Fruit fly (Drosophila melanogaster) whole organism, embryonic: ENCODE measurements around the gene B-H1.

Experiments
- ATbp ChIP-seq: fragments of 200-800 bp; sonication (Bioruptor generic); optimal IDR thresholded peaks from 2 replicates; lab custom pipeline; 2017; ENCODE audit warnings: missing biosample characterization, mild to moderate bottlenecking, missing genetic modification characterization, missing genetic modification reagents
- Bdp1 ChIP-seq: fragments of 200-800 bp; sonication (Bioruptor generic); optimal IDR thresholded peaks from 3 replicates; lab custom pipeline; 2016; ENCODE audit warnings: missing biosample characterization, missing genetic modification characterization
- CG10654 ChIP-seq: fragments of 200-800 bp; sonication (Bioruptor generic); optimal IDR thresholded peaks from 2 replicates; lab custom pipeline; 2016; ENCODE audit warnings: missing biosample characterization, missing genetic modification characterization
- CG10979 ChIP-seq: fragments of 200-800 bp; sonication (Bioruptor generic); optimal IDR thresholded peaks from 2 replicates; lab custom pipeline; 2018; ENCODE audit warnings: missing biosample characterization, mild to moderate bottlenecking, missing genetic modification characterization, moderate library complexity
- CG11398 ChIP-seq: fragments of 200-800 bp; sonication (Bioruptor generic); optimal IDR thresholded peaks from 2 replicates; lab custom pipeline; 2016; ENCODE audit warnings: missing biosample characterization, missing genetic modification characterization
- CG12104 ChIP-seq: fragments of 200-800 bp; sonication (Bioruptor generic); optimal IDR thresholded peaks from 3 replicates; lab custom pipeline; 2016; ENCODE audit warnings: missing biosample characterization, missing genetic modification characterization
- CG12236 ChIP-seq: fragments of 200-800 bp; sonication (Bioruptor generic); optimal IDR thresholded peaks from 2 replicates; lab custom pipeline; 2016; ENCODE audit warnings: missing biosample characterization, missing genetic modification characterization
- CG2116 ChIP-seq: fragments of 200-800 bp; sonication (Bioruptor generic); optimal IDR thresholded peaks from 3 replicates; lab custom pipeline; 2018; ENCODE audit warnings: missing biosample characterization, mild to moderate bottlenecking, missing genetic modification characterization
- CG2712 ChIP-seq: fragments of 200-800 bp; optimal IDR thresholded peaks from 3 replicates; lab custom pipeline; 2019; ENCODE audit warnings: missing biosample characterization, mild to moderate bottlenecking, missing genetic modification characterization, moderate library complexity
- CG32767 ChIP-seq: fragments of 200-800 bp; sonication (Bioruptor generic); IDR thresholded peaks from 2 replicates; pipeline ENCODE4 v1.3.6; 2022; ENCODE audit warnings: missing biosample characterization, missing genetic modification characterization
- CG33557 ChIP-seq: fragments of 200-800 bp; sonication (Bioruptor generic); optimal IDR thresholded peaks from 2 replicates; lab custom pipeline; 2019; ENCODE audit warnings: missing biosample characterization, mild to moderate bottlenecking, missing genetic modification characterization, moderate library complexity
- CG34224 ChIP-seq: fragments of 200-800 bp; sonication (Bioruptor generic); IDR thresholded peaks from 3 replicates; pipeline ENCODE4 v1.3.6; 2022; ENCODE audit warnings: missing biosample characterization, missing genetic modification characterization; ENCODE audit not compliant: partially characterized antibody
- CG34422 ChIP-seq: fragments of 200-800 bp; sonication (Bioruptor generic); IDR thresholded peaks from 3 replicates; pipeline ENCODE4 v1.3.6; 2022; ENCODE audit warnings: missing biosample characterization, missing genetic modification characterization
- CG43689 ChIP-seq: fragments of 200-800 bp; sonication (Bioruptor generic); IDR thresholded peaks from 2 replicates; pipeline ENCODE4 v1.3.6; 2022; ENCODE audit warnings: missing biosample characterization, missing genetic modification characterization
- CG5953 ChIP-seq: fragments of 200-800 bp; sonication (Bioruptor generic); IDR thresholded peaks from 2 replicates; pipeline ENCODE4 v1.3.6; 2022; ENCODE audit warnings: missing biosample characterization, missing genetic modification characterization
- CG6854 ChIP-seq: fragments of 200-800 bp; sonication (Bioruptor generic); optimal IDR thresholded peaks from 3 replicates; lab custom pipeline; 2017; ENCODE audit warnings: missing biosample characterization, mild to moderate bottlenecking, missing genetic modification characterization
- CG7357 ChIP-seq: fragments of 200-800 bp; sonication (Bioruptor generic); IDR thresholded peaks from 3 replicates; pipeline ENCODE4 v1.3.6; 2022; ENCODE audit warnings: missing biosample characterization, missing genetic modification characterization
- CG7786 ChIP-seq: fragments of 200-800 bp; sonication (Bioruptor generic); optimal IDR thresholded peaks from 2 replicates; lab custom pipeline; 2016; ENCODE audit warnings: missing biosample characterization, missing genetic modification characterization
- CG7928 ChIP-seq: fragments of 200-800 bp; sonication (Bioruptor generic); optimal IDR thresholded peaks from 2 replicates; lab custom pipeline; 2017; ENCODE audit warnings: missing biosample characterization, mild to moderate bottlenecking, missing genetic modification characterization
- CG8944 ChIP-seq: fragments of 200-800 bp; sonication (Bioruptor generic); optimal IDR thresholded peaks from 3 replicates; lab custom pipeline; 2016; ENCODE audit warnings: missing biosample characterization, missing genetic modification characterization
- Chrac-16 ChIP-seq: fragments of 200-800 bp; sonication (Bioruptor generic); optimal IDR thresholded peaks from 3 replicates; lab custom pipeline; 2016; ENCODE audit warnings: missing biosample characterization, missing genetic modification characterization
- Eip74EF ChIP-seq, 2 experiments: fragments of 200-800 bp in 1 of 2; fragments of >200 bp in 1 of 2; sonication (Bioruptor generic) in 1 of 2; optimal IDR thresholded peaks; 2 replicates each; lab custom pipeline; 2017 to 2019; ENCODE audit warnings: missing biosample characterization in 2 of 2, missing genetic modification characterization in 2 of 2, mild to moderate bottlenecking in 1 of 2, moderate library complexity in 1 of 2
- Ets97D ChIP-seq: fragments of 200-800 bp; sonication (Bioruptor generic); optimal IDR thresholded peaks from 3 replicates; lab custom pipeline; 2016; ENCODE audit warnings: missing biosample characterization, missing genetic modification characterization
- Hr39 ChIP-seq: fragments of >200 bp; optimal IDR thresholded peaks from 2 replicates; lab custom pipeline; 2017
- Hr78 ChIP-seq, 2 experiments: fragments of 200-800 bp in 1 of 2; fragments of >200 bp in 1 of 2; sonication (Bioruptor generic) in 1 of 2; optimal IDR thresholded peaks; 2 replicates each; lab custom pipeline; 2017 to 2019; ENCODE audit warnings: missing biosample characterization in 2 of 2, missing genetic modification characterization in 2 of 2, mild to moderate bottlenecking in 1 of 2, moderate library complexity in 1 of 2
- Lpt ChIP-seq: fragments of >200 bp; optimal IDR thresholded peaks from 2 replicates; lab custom pipeline; 2018; ENCODE audit warnings: missing biosample characterization, missing genetic modification characterization
- MBD-R2 ChIP-seq: fragments of 200-800 bp; sonication (Bioruptor generic); IDR thresholded peaks from 2 replicates; pipeline ENCODE4 v1.3.6; 2022; ENCODE audit warnings: missing biosample characterization, missing genetic modification characterization
- MESR4 ChIP-seq: fragments of 200-800 bp; sonication (Bioruptor generic); optimal IDR thresholded peaks from 2 replicates; lab custom pipeline; 2018; ENCODE audit warnings: missing biosample characterization, mild to moderate bottlenecking, missing genetic modification characterization, moderate library complexity
- NC2α ChIP-seq: fragments of 200-800 bp; sonication (Bioruptor generic); optimal IDR thresholded peaks from 2 replicates; lab custom pipeline; 2016; ENCODE audit warnings: missing biosample characterization, missing genetic modification characterization
- Nf-YB ChIP-seq: fragments of 200-800 bp; sonication (Bioruptor generic); optimal IDR thresholded peaks from 3 replicates; lab custom pipeline; 2019; ENCODE audit warnings: missing biosample characterization, mild to moderate bottlenecking, missing genetic modification characterization, moderate library complexity
- Oaz ChIP-seq: fragments of 200-800 bp; sonication (Bioruptor generic); IDR thresholded peaks from 2 replicates; pipeline ENCODE4 v1.3.6; 2022; ENCODE audit warnings: missing biosample characterization, missing genetic modification characterization
- Poxn ChIP-seq: fragments of 200-800 bp; sonication (Bioruptor generic); IDR thresholded peaks from 2 replicates; pipeline ENCODE4 v1.3.6; 2022; ENCODE audit warnings: missing biosample characterization, missing genetic modification characterization
- Ravus ChIP-seq: fragments of 200-800 bp; sonication (Bioruptor generic); IDR thresholded peaks from 2 replicates; pipeline ENCODE4 v1.3.6; 2022; ENCODE audit warnings: missing biosample characterization, missing genetic modification characterization
- Sin3A ChIP-seq: fragments of >200 bp; optimal IDR thresholded peaks from 2 replicates; lab custom pipeline; 2018
- Sry-δ ChIP-seq: fragments of 200-800 bp; sonication (Bioruptor generic); optimal IDR thresholded peaks from 2 replicates; lab custom pipeline; 2016; ENCODE audit warnings: missing biosample characterization, missing genetic modification characterization
- Stat92E ChIP-seq, 3 experiments: fragments of >200 bp in 2 of 3; fragments of 200-800 bp in 1 of 3; sonication (Bioruptor generic) in 1 of 3; optimal IDR thresholded peaks; 2 replicates each; lab custom pipeline; 2017 to 2019; ENCODE audit warnings: missing biosample characterization in 3 of 3, missing genetic modification characterization in 3 of 3, mild to moderate bottlenecking in 1 of 3, moderate library complexity in 1 of 3
- bsh ChIP-seq, 2 experiments: fragments of 200-800 bp; sonication (Bioruptor generic); optimal IDR thresholded peaks; 2 replicates each; lab custom pipeline; 2017 to 2018; ENCODE audit warnings: mild to moderate bottlenecking in 2 of 2, missing biosample characterization in 2 of 2, missing genetic modification characterization in 2 of 2, moderate library complexity in 1 of 2
- exex ChIP-seq: fragments of 200-800 bp; sonication (Bioruptor generic); optimal IDR thresholded peaks from 4 replicates; lab custom pipeline; 2018; ENCODE audit warnings: missing biosample characterization, mild to moderate bottlenecking, missing genetic modification characterization, moderate library complexity
- grn ChIP-seq: fragments of 200-800 bp; sonication (Bioruptor generic); optimal IDR thresholded peaks from 3 replicates; lab custom pipeline; 2017; ENCODE audit warnings: missing biosample characterization, missing genetic modification characterization
- gsb-n ChIP-seq: fragments of 200-800 bp; sonication (Bioruptor generic); optimal IDR thresholded peaks from 3 replicates; lab custom pipeline; 2018; ENCODE audit warnings: missing biosample characterization, mild to moderate bottlenecking, missing genetic modification characterization
- ham ChIP-seq: fragments of 200-800 bp; sonication (Bioruptor generic); IDR thresholded peaks from 2 replicates; pipeline ENCODE4 v1.3.6; 2022; ENCODE audit warnings: missing biosample characterization, missing genetic modification characterization
- lmd ChIP-seq: fragments of 200-800 bp; sonication (Bioruptor generic); IDR thresholded peaks from 2 replicates; pipeline ENCODE4 v1.3.6; 2022; ENCODE audit warnings: missing biosample characterization, missing genetic modification characterization
- lola ChIP-seq, 3 experiments: fragments of >200 bp in 2 of 3; fragments of 200-800 bp in 1 of 3; sonication (Bioruptor generic) in 1 of 3; optimal IDR thresholded peaks; 2 replicates each; lab custom pipeline; 2017 to 2019; ENCODE audit warnings: missing biosample characterization in 3 of 3, missing genetic modification characterization in 3 of 3, mild to moderate bottlenecking in 1 of 3, moderate library complexity in 1 of 3
- mld ChIP-seq: fragments of 200-800 bp; sonication (Bioruptor generic); IDR thresholded peaks from 3 replicates; pipeline ENCODE4 v1.3.6; 2022; ENCODE audit warnings: missing biosample characterization, missing genetic modification characterization; ENCODE audit not compliant: partially characterized antibody
- pum ChIP-seq: fragments of 200-800 bp; sonication (Bioruptor generic); optimal IDR thresholded peaks from 2 replicates; lab custom pipeline; 2016; ENCODE audit warnings: missing biosample characterization, missing genetic modification characterization
- row ChIP-seq: fragments of 200-800 bp; sonication (Bioruptor generic); IDR thresholded peaks from 3 replicates; pipeline ENCODE4 v1.3.6; 2022; ENCODE audit warnings: missing biosample characterization, missing genetic modification characterization
- salm ChIP-seq: fragments of 200-800 bp; sonication (Bioruptor generic); optimal IDR thresholded peaks from 2 replicates; lab custom pipeline; 2018; ENCODE audit warnings: missing biosample characterization, mild to moderate bottlenecking, missing genetic modification characterization
- sens ChIP-seq: fragments of 200-800 bp; sonication (Bioruptor generic); peaks from one replicate; lab custom pipeline; 2016; ENCODE audit warnings: missing biosample characterization, missing genetic modification characterization
- so ChIP-seq: fragments of 200-800 bp; sonication (Bioruptor generic); IDR thresholded peaks from 3 replicates; pipeline ENCODE4 v1.3.6; 2022; ENCODE audit warnings: missing biosample characterization, missing genetic modification characterization
- ttk ChIP-seq: fragments of 200-800 bp; sonication (Bioruptor generic); IDR thresholded peaks from 2 replicates; pipeline ENCODE4 v2.1.2; 2022; ENCODE audit warnings: missing biosample characterization, missing genetic modification characterization
- vvl ChIP-seq: fragments of 200-800 bp; sonication (Bioruptor generic); IDR thresholded peaks from 2 replicates; pipeline ENCODE4 v1.3.6; 2022; ENCODE audit warnings: missing biosample characterization, missing genetic modification characterization
- zf30C ChIP-seq: fragments of 200-800 bp; sonication (Bioruptor generic); optimal IDR thresholded peaks from 3 replicates; lab custom pipeline; 2018; ENCODE audit warnings: missing biosample characterization, mild to moderate bottlenecking, missing genetic modification characterization

Gene B-H1

dm6 chrX:17379430-17379829 is 17.8 kb upstream of the B-H1 start (continued):
- TF ChIP-seq ham (GFP tag; lab: Robert Waterston, UW) (no peak), lola (GFP tag; optimal IDR thresholded peaks at IDR 0.05; lab: Kevin White, UChicago) (peak in 1 of 3 experiments; percentile 28), gsb-n (tag; lab: Kevin White, UChicago) (peak; percentile 34), Chrac-16 (GFP tag; lab: Kevin White, UChicago) (no peak), mld (GFP tag; lab: Robert Waterston, UW) (no peak), so (GFP tag; lab: Robert Waterston, UW) (no peak), CG10979 (tag; lab: Kevin White, UChicago) (peak; percentile 28), Nf-YB (GFP tag; lab: Kevin White, UChicago) (no peak), CG2116 (GFP tag; lab: Kevin White, UChicago) (no peak), Eip74EF (GFP tag; optimal IDR thresholded peaks at IDR 0.05; lab: Kevin White, UChicago) (no peak), CG12236 (GFP tag; lab: Kevin White, UChicago) (no peak), ATbp (no peak), NC2α (GFP tag; lab: Kevin White, UChicago) (no peak), Lpt (no peak), Stat92E (GFP tag; optimal IDR thresholded peaks at IDR 0.05; lab: Kevin White, UChicago) (no peak), CG34224 (GFP tag; lab: Robert Waterston, UW) (no peak), Hr39 (lab: Kevin White, UChicago) (no peak), MBD-R2 (GFP tag; lab: Robert Waterston, UW) (no peak), lmd (GFP tag; lab: Robert Waterston, UW) (no peak), CG5953 (no peak), Hr78 (GFP tag; optimal IDR thresholded peaks at IDR 0.05; lab: Kevin White, UChicago) (no peak), Poxn (GFP tag; lab: Robert Waterston, UW) (no peak), CG2712 (peak; percentile 17), ttk (no peak), CG12104 (GFP tag; lab: Kevin White, UChicago) (no peak), pum (GFP tag; lab: Kevin White, UChicago) (no peak), salm (tag; lab: Kevin White, UChicago) (no peak), CG6854 (GFP tag; lab: Kevin White, UChicago) (no peak), CG43689 (GFP tag; lab: Robert Waterston, UW) (no peak), Oaz (no peak), Sin3A (lab: Kevin White, UChicago) (no peak), CG7786 (GFP tag; lab: Kevin White, UChicago) (no peak), sens (GFP tag; lab: Kevin White, UChicago) (peak; percentile 72), exex (no peak), Bdp1 (GFP tag; lab: Kevin White, UChicago) (no peak), CG32767 (GFP tag; lab: Robert Waterston, UW) (no peak), zf30C (GFP tag; lab: Kevin White, UChicago) (peak; percentile 59), CG33557 (GFP tag; lab: Kevin White, UChicago) (peak; percentile 4), MESR4 (GFP tag; lab: Kevin White, UChicago) (no peak), row (GFP tag; lab: Robert Waterston, UW) (0 out of 3 replicates have a peak, but pooled peaks have one; percentile 30), CG10654 (GFP tag; lab: Kevin White, UChicago) (no peak), Sry-δ (GFP tag; lab: Kevin White, UChicago) (no peak), CG7357 (GFP tag; lab: Robert Waterston, UW) (no peak), bsh (GFP tag; optimal IDR thresholded peaks at IDR 0.05; lab: Kevin White, UChicago) (peak in 1 of 2 experiments; percentile 36), Ravus (no peak), Ets97D (GFP tag; lab: Kevin White, UChicago) (no peak), grn (peak; percentile 2), CG11398 (GFP tag; lab: Kevin White, UChicago) (no peak), CG7928 (GFP tag; lab: Kevin White, UChicago) (no peak), CG8944 (GFP tag; lab: Kevin White, UChicago) (no peak), vvl (GFP tag; lab: Robert Waterston, UW) (no peak), CG34422 (no peak)
